Worm (Caenorhabditis elegans): Measurements from ENCODE around the gene unc-24.

ce11 chrIV:8022035-8022673 is 42.5 kb downstream of the unc-24 start, which contains the start of gene C26B2.2:
- TF ChIP-seq ama-1 (optimal IDR thresholded peaks at IDR 0.05) (no peak), ceh-48 (tag; optimal IDR thresholded peaks at IDR 0.05) (no peak), ref-2 (tag; optimal IDR thresholded peaks at IDR 0.05) (no peak), unc-55 (GFP tag; optimal IDR thresholded peaks at IDR 0.05) (no peak), sox-4 (tag; optimal IDR thresholded peaks at IDR 0.05) (no peak), syd-9 (tag; optimal IDR thresholded peaks at IDR 0.05) (no peak), fkh-10 (GFP tag; optimal IDR thresholded peaks at IDR 0.05) (no peak), fkh-6 (tag; optimal IDR thresholded peaks at IDR 0.05) (no peak), pag-3 (tag; optimal IDR thresholded peaks at IDR 0.05; ENCODE audit: borderline replicate concordance) (no peak), lim-6 (tag; optimal IDR thresholded peaks at IDR 0.05) (no peak), nfya-1 (tag; optimal IDR thresholded peaks at IDR 0.05) (no peak)
